Worm (Caenorhabditis elegans): ENCODE data around the gene C08F1.8.
"Not testable (repeated sequence)": the region's sequence is repeated elsewhere in the genome, so short reads cannot be mapped to it uniquely, and the experiment has no call there.

ce11 chrII:1775234-1775633 lies 32.9 kb downstream of the C08F1.8 start, which contains the start of gene F36H5.14:
- not testable (repeated sequence) for TF ChIP-seq fos-1 (tag; optimal IDR thresholded peaks at IDR 0.05); lin-15B (tag; optimal IDR thresholded peaks at IDR 0.05); elt-3 (tag; optimal IDR thresholded peaks at IDR 0.05); alr-1 (tag; optimal IDR thresholded peaks at IDR 0.05; ENCODE audit: borderline replicate concordance); nhr-84 (tag; optimal IDR thresholded peaks at IDR 0.05); ceh-63 (GFP tag; optimal IDR thresholded peaks at IDR 0.05); lir-3 (tag; optimal IDR thresholded peaks at IDR 0.05; ENCODE audit: poor library complexity); lin-39 (tag; optimal IDR thresholded peaks at IDR 0.05)

All from whole organism, L1 larva.